Fruit fly (Drosophila melanogaster): ENCODE results near the gene CG12017.

DNA sequence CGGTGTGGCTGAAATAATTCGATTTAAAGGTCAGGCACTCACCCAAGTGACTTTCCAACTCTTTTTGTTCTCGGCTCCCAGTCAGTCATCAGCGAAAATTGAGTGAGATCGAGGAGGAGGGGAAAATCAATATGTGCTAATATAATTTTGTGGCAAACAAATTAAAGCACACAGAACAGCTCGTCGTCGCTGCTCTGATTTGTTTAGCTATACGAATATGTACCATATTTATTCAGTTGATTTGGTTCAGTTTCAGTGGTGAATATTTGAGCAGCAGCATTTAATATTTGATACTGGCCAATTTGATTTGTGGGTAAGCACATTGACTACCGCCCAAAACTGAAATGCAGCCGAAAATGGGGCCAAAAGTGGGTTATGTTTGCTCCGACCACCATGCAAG is 25.4 kb downstream of the CG12017 start:
- TF ChIP-seq pad (GFP tag; optimal IDR thresholded peaks at IDR 0.05) (no peak), CG1620 (GFP tag; optimal IDR thresholded peaks at IDR 0.05) (no peak), kay (GFP tag; ENCODE audit: borderline replicate concordance) (no peak), ovo (GFP tag; optimal IDR thresholded peaks at IDR 0.05) (no peak), Crg-1 (GFP tag; optimal IDR thresholded peaks at IDR 0.05) (no peak), tj (GFP tag; optimal IDR thresholded peaks at IDR 0.05) (no peak), cnc (optimal IDR thresholded peaks at IDR 0.05) (no peak), CG14711 (tag; optimal IDR thresholded peaks at IDR 0.05) (no peak), cic (GFP tag; optimal IDR thresholded peaks at IDR 0.05) (no peak)
